Fruit fly (Drosophila melanogaster): ENCODE data around the gene CG7330.

DNA sequence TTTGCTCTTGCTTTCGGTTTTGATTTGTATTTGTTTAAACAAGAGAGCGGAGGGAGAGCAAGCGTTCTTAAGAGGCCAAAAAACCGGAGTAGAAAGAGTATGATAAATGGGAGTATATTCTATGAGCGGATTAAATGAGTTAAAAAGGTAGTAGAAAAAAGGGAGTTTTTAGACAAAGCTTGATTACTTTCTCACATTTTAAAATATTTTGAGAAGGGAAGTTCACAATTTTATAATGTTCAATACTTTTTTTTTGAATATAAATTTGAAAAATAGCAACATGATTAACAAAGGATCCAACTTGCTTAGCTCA lies 37.5 kb downstream of the CG7330 start:
- TF ChIP-seq Gug (GFP tag; IDR thresholded peaks at IDR 0.05) = no peak
- TF ChIP-seq trh (GFP tag; optimal IDR thresholded peaks at IDR 0.05) = no peak
- TF ChIP-seq run (tag; optimal IDR thresholded peaks at IDR 0.05) = no peak
- no peak for TF ChIP-seq CG11695 (GFP tag; IDR thresholded peaks at IDR 0.05)
- TF ChIP-seq ssp (GFP tag; IDR thresholded peaks at IDR 0.05) = no peak
- no peak for TF ChIP-seq eyg (GFP tag; optimal IDR thresholded peaks at IDR 0.05)
- TF ChIP-seq pan (optimal IDR thresholded peaks at IDR 0.05) = no peak
- TF ChIP-seq pan (GFP tag; optimal IDR thresholded peaks at IDR 0.05 in 1 of 2, IDR thresholded peaks at IDR 0.05 in 1 of 2) = no peak
- TF ChIP-seq slou (GFP tag; optimal IDR thresholded peaks at IDR 0.05) = no peak
- TF ChIP-seq fd96Cb (tag; optimal IDR thresholded peaks at IDR 0.05) = no peak
- TF ChIP-seq CG18599 (GFP tag; optimal IDR thresholded peaks at IDR 0.05) = no peak
- no peak for TF ChIP-seq Med (GFP tag)
- TF ChIP-seq CG32767 (GFP tag; IDR thresholded peaks at IDR 0.05) = no peak
- no peak for TF ChIP-seq bab2 (GFP tag; optimal IDR thresholded peaks at IDR 0.05)
- TF ChIP-seq hth (optimal IDR thresholded peaks at IDR 0.05) = no peak

Data from whole organism, embryonic.